Worm (Caenorhabditis elegans) whole organism, young adult: ENCODE data around the gene txt-17.

Experiments used
- T26A5.8 ChIP-seq: sonication (generic microtip); optimal IDR thresholded peaks from 2 replicates; lab custom pipeline; 2016; ENCODE audit warnings: missing genetic modification characterization, missing compliant biosample characterization
- dox-1 ChIP-seq: fragments of 200-800 bp; sonication (Bioruptor generic); IDR thresholded peaks from 2 replicates; pipeline ENCODE4 v1.3.6; 2022; ENCODE audit warnings: missing genetic modification reagents, missing genetic modification characterization, missing compliant biosample characterization
- snpc-1.1 ChIP-seq: sonication (generic microtip); optimal IDR thresholded peaks from 2 replicates; lab custom pipeline; 2017; ENCODE audit warnings: missing genetic modification characterization, mild to moderate bottlenecking, missing compliant biosample characterization, antibody characterized with exemption, moderate library complexity, missing genotype, missing genetic modification reagents; ENCODE audit not compliant: insufficient read depth

DNA sequence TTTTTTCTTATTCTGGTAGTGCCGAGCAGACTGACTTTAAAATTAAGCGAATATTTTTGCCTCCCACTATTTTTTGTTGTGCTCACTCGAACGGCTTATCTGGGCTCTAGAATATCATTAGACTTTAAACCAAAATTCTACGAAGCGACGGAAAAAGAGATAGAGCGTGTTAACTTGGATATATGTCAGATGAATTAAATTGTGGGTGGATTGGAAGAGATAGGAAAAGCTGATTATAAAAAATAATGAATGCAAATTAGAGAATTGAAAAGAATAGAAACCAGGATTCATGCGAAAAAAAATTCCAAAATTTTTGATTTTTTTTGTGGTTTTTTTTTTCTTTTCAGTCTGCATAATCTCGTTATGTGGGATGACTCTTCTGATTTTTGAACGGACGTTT, 31.2 kb downstream of the txt-17 start, which contains the start of gene F20A1.4:
- no peak for TF ChIP-seq T26A5.8 (tag; lab: Kevin White, UChicago)
- no peak for TF ChIP-seq snpc-1.1 (tag; lab: Kevin White, UChicago)
- TF ChIP-seq dox-1, result no peak
